Fruit fly (Drosophila melanogaster) whole organism, pupa: ENCODE measurements around the gene CG42820.

Experiments used
- CG12605 ChIP-seq: fragments of 200-800 bp; sonication (Bioruptor generic); IDR thresholded peaks from 2 replicates; pipeline ENCODE4 v1.3.6; 2022; ENCODE audit warnings: missing biosample characterization, missing genetic modification characterization
- CG13204 ChIP-seq: fragments of 200-800 bp; sonication (Bioruptor generic); optimal IDR thresholded peaks from 2 replicates; lab custom pipeline; 2018; ENCODE audit warnings: missing biosample characterization, mild to moderate bottlenecking, missing genetic modification characterization, moderate library complexity
- CG14655 ChIP-seq: fragments of 200-800 bp; sonication (Bioruptor generic); optimal IDR thresholded peaks from 3 replicates; lab custom pipeline; 2017; ENCODE audit warnings: mild to moderate bottlenecking, missing biosample characterization, missing genetic modification reagents, missing genetic modification characterization
- CG15710 ChIP-seq: fragments of 200-800 bp; sonication (Bioruptor generic); optimal IDR thresholded peaks from 2 replicates; lab custom pipeline; 2018; ENCODE audit warnings: missing biosample characterization, mild to moderate bottlenecking, missing genetic modification characterization, moderate library complexity
- CG17806 ChIP-seq: fragments of 200-800 bp; sonication (Bioruptor generic); optimal IDR thresholded peaks from 2 replicates; lab custom pipeline; 2018; ENCODE audit warnings: missing biosample characterization, mild to moderate bottlenecking, missing genetic modification characterization, moderate library complexity
- CG32121 ChIP-seq: fragments of 200-800 bp; sonication (Bioruptor generic); IDR thresholded peaks from 2 replicates; pipeline ENCODE4 v1.3.6; 2022; ENCODE audit warnings: missing biosample characterization, missing genetic modification characterization
- CG34367 ChIP-seq: fragments of 200-800 bp; sonication (Bioruptor generic); optimal IDR thresholded peaks from 2 replicates; lab custom pipeline; 2018; ENCODE audit warnings: missing biosample characterization, mild to moderate bottlenecking, missing genetic modification characterization
- CG4496 ChIP-seq: fragments of 200-800 bp; sonication (Bioruptor generic); IDR thresholded peaks from 3 replicates; pipeline ENCODE4 v1.3.6; 2022; ENCODE audit warnings: missing biosample characterization, missing genetic modification characterization
- D1 ChIP-seq: fragments of 200-800 bp; sonication (Bioruptor generic); optimal IDR thresholded peaks from 2 replicates; lab custom pipeline; 2018; ENCODE audit warnings: missing biosample characterization, mild to moderate bottlenecking, missing genetic modification characterization, moderate library complexity
- EcR ChIP-seq: fragments of 200-800 bp; sonication (Bioruptor generic); optimal IDR thresholded peaks from 3 replicates; lab custom pipeline; 2019; ENCODE audit warnings: missing biosample characterization, missing genetic modification characterization, mild to moderate bottlenecking, moderate library complexity, missing genetic modification reagents
- Ets98B ChIP-seq: fragments of 200-800 bp; sonication (Bioruptor generic); IDR thresholded peaks from 2 replicates; pipeline ENCODE4 v1.3.6; 2022; ENCODE audit warnings: missing biosample characterization, missing genetic modification characterization
- Pif1A ChIP-seq: fragments of 200-800 bp; sonication (Bioruptor generic); optimal IDR thresholded peaks from 3 replicates; lab custom pipeline; 2016; ENCODE audit warnings: missing biosample characterization, missing genetic modification characterization
- Pif1B ChIP-seq: fragments of 200-800 bp; sonication (Bioruptor generic); optimal IDR thresholded peaks from 3 replicates; lab custom pipeline; 2016; ENCODE audit warnings: missing biosample characterization, missing genetic modification characterization
- fd96Ca ChIP-seq: fragments of 200-800 bp; sonication (Bioruptor generic); IDR thresholded peaks from 3 replicates; pipeline ENCODE4 v1.3.6; 2022; ENCODE audit warnings: missing biosample characterization, missing genetic modification characterization

dm6 chr2L:8342395-8342794 is 49.8 kb downstream of the CG42820 start, which contains the start of gene CG14273:
- TF ChIP-seq D1 (tag; lab: Kevin White, UChicago) (no peak), CG13204 (GFP tag; lab: Kevin White, UChicago) (no peak), CG14655 (no peak), EcR (no peak), CG17806 (tag; lab: Kevin White, UChicago) (no peak), Ets98B (no peak), CG15710 (tag; lab: Kevin White, UChicago) (no peak), Pif1A (GFP tag; lab: Kevin White, UChicago) (no peak), CG32121 (GFP tag; lab: Robert Waterston, UW) (no peak), fd96Ca (GFP tag; lab: Robert Waterston, UW) (no peak), Pif1B (GFP tag; lab: Kevin White, UChicago) (no peak), CG12605 (GFP tag; lab: Robert Waterston, UW) (no peak), CG4496 (GFP tag; lab: Robert Waterston, UW) (no peak), CG34367 (no peak)
